Fruit fly (Drosophila melanogaster) whole organism, embryonic: Measurements from ENCODE around the gene CG7377.

Source experiments
- Bteb2 ChIP-seq: fragments of 200-800 bp; sonication (Bioruptor generic); optimal IDR thresholded peaks from 2 replicates; lab custom pipeline; 2016; ENCODE audit warnings: missing biosample characterization, missing genetic modification characterization
- CG11085 ChIP-seq: fragments of 200-800 bp; sonication (Bioruptor generic); IDR thresholded peaks from 2 replicates; pipeline ENCODE4 v1.3.6; 2022; ENCODE audit warnings: missing biosample characterization, missing genetic modification characterization
- CG11456 ChIP-seq: fragments of 200-800 bp; sonication (Bioruptor generic); IDR thresholded peaks from 3 replicates; pipeline ENCODE4 v1.3.6; 2022; ENCODE audit warnings: missing biosample characterization, missing genetic modification characterization
- CG15011 ChIP-seq: fragments of 200-800 bp; sonication (Bioruptor generic); optimal IDR thresholded peaks from 3 replicates; lab custom pipeline; 2018; ENCODE audit warnings: missing biosample characterization, mild to moderate bottlenecking, missing genetic modification characterization
- CG17186 ChIP-seq: fragments of 200-800 bp; sonication (Bioruptor generic); optimal IDR thresholded peaks from 3 replicates; lab custom pipeline; 2017; ENCODE audit warnings: missing biosample characterization, missing genetic modification reagents, missing genetic modification characterization
- CG1792 ChIP-seq: fragments of 200-800 bp; sonication (Bioruptor generic); optimal IDR thresholded peaks from 2 replicates; lab custom pipeline; 2016; ENCODE audit warnings: missing biosample characterization, missing genetic modification characterization
- CG18599 ChIP-seq: fragments of 200-800 bp; sonication (Bioruptor generic); optimal IDR thresholded peaks from 3 replicates; lab custom pipeline; 2017; ENCODE audit warnings: missing biosample characterization, missing genetic modification characterization, mild to moderate bottlenecking, moderate library complexity, missing genetic modification reagents
- CG2129 ChIP-seq: fragments of 200-800 bp; sonication (Bioruptor generic); IDR thresholded peaks from 2 replicates; pipeline ENCODE4 v1.3.6; 2022; ENCODE audit warnings: missing biosample characterization, missing genetic modification characterization; ENCODE audit not compliant: partially characterized antibody
- CG2875 ChIP-seq: fragments of 200-800 bp; sonication (Bioruptor generic); optimal IDR thresholded peaks from 2 replicates; lab custom pipeline; 2017; ENCODE audit warnings: missing biosample characterization, mild to moderate bottlenecking, missing genetic modification characterization, missing genetic modification reagents
- CG31365 ChIP-seq: fragments of 200-800 bp; sonication (Bioruptor generic); optimal IDR thresholded peaks from 2 replicates; lab custom pipeline; 2018; ENCODE audit warnings: missing biosample characterization, mild to moderate bottlenecking, missing genetic modification characterization
- CG32532 ChIP-seq: fragments of 200-800 bp; sonication (Bioruptor generic); IDR thresholded peaks from 2 replicates; pipeline ENCODE4 v1.3.6; 2022; ENCODE audit warnings: missing biosample characterization, missing genetic modification characterization
- CG3838 ChIP-seq: fragments of 200-800 bp; sonication (Bioruptor generic); optimal IDR thresholded peaks from 3 replicates; lab custom pipeline; 2016; ENCODE audit warnings: missing biosample characterization, missing genetic modification characterization
- CG5245 ChIP-seq: fragments of 200-800 bp; sonication (Bioruptor generic); optimal IDR thresholded peaks from 3 replicates; lab custom pipeline; 2016; ENCODE audit warnings: missing biosample characterization, missing genetic modification characterization
- CG6254 ChIP-seq: fragments of 200-800 bp; sonication (Bioruptor generic); optimal IDR thresholded peaks from 3 replicates; lab custom pipeline; 2017; ENCODE audit warnings: mild to moderate bottlenecking, missing biosample characterization, missing genetic modification reagents, missing genetic modification characterization
- CG6791 ChIP-seq: fragments of 200-800 bp; sonication (Bioruptor generic); IDR thresholded peaks from 3 replicates; pipeline ENCODE4 v1.3.6; 2022; ENCODE audit warnings: missing biosample characterization, missing genetic modification characterization; ENCODE audit not compliant: partially characterized antibody
- CG6813 ChIP-seq: fragments of 200-800 bp; sonication (Bioruptor generic); optimal IDR thresholded peaks from 2 replicates; lab custom pipeline; 2017; ENCODE audit warnings: missing biosample characterization, missing genetic modification characterization, mild to moderate bottlenecking, moderate library complexity, missing genetic modification reagents
- CG8765 ChIP-seq: fragments of 200-800 bp; sonication (Bioruptor generic); IDR thresholded peaks from 2 replicates; pipeline ENCODE4 v1.3.6; 2022; ENCODE audit warnings: missing biosample characterization, missing genetic modification characterization
- CG9876 ChIP-seq: fragments of 200-800 bp; sonication (Bioruptor generic); optimal IDR thresholded peaks from 2 replicates; lab custom pipeline; 2016; ENCODE audit warnings: missing biosample characterization, missing genetic modification characterization
- Dad ChIP-seq: fragments of 200-800 bp; sonication (Bioruptor generic); optimal IDR thresholded peaks from 3 replicates; lab custom pipeline; 2016; ENCODE audit warnings: missing biosample characterization, missing genetic modification characterization
- Doc2 ChIP-seq: fragments of 200-800 bp; sonication (Bioruptor generic); IDR thresholded peaks from 2 replicates; pipeline ENCODE4 v1.3.6; 2022; ENCODE audit warnings: missing biosample characterization, missing genetic modification characterization
- Dp ChIP-seq: fragments of 200-800 bp; sonication (Bioruptor generic); optimal IDR thresholded peaks from 2 replicates; lab custom pipeline; 2018; ENCODE audit warnings: missing biosample characterization, mild to moderate bottlenecking, missing genetic modification characterization, moderate library complexity
- Dref ChIP-seq: fragments of 200-800 bp; sonication (Bioruptor generic); IDR thresholded peaks from 2 replicates; pipeline ENCODE4 v1.3.6; 2022; ENCODE audit warnings: missing biosample characterization, missing genetic modification characterization
- ERR ChIP-seq: fragments of 200-800 bp; sonication (Bioruptor generic); optimal IDR thresholded peaks from 2 replicates; lab custom pipeline; 2016; ENCODE audit warnings: missing biosample characterization, missing genetic modification characterization
- HmgD ChIP-seq: fragments of 200-800 bp; sonication (Bioruptor generic); optimal IDR thresholded peaks from 3 replicates; lab custom pipeline; 2016; ENCODE audit warnings: missing biosample characterization, missing genetic modification characterization
- Hsf ChIP-seq: fragments of 200-800 bp; sonication (Bioruptor generic); optimal IDR thresholded peaks from 3 replicates; lab custom pipeline; 2016; ENCODE audit warnings: missing biosample characterization, missing genetic modification characterization
- Nf-YC ChIP-seq: fragments of 200-800 bp; optimal IDR thresholded peaks from 3 replicates; lab custom pipeline; 2019; ENCODE audit warnings: missing biosample characterization, mild to moderate bottlenecking, missing genetic modification characterization, moderate library complexity
- Rx ChIP-seq: fragments of 200-800 bp; sonication (Bioruptor generic); IDR thresholded peaks from 2 replicates; pipeline ENCODE4 v1.3.6; 2022; ENCODE audit warnings: missing biosample characterization, missing genetic modification characterization
- Stat92E ChIP-seq, 3 experiments: fragments of >200 bp in 2 of 3; fragments of 200-800 bp in 1 of 3; sonication (Bioruptor generic) in 1 of 3; optimal IDR thresholded peaks; 2 replicates each; lab custom pipeline; 2017 to 2019; ENCODE audit warnings: missing biosample characterization in 3 of 3, missing genetic modification characterization in 3 of 3, mild to moderate bottlenecking in 1 of 3, moderate library complexity in 1 of 3
- Vsx1 ChIP-seq: fragments of 200-800 bp; sonication (Bioruptor generic); optimal IDR thresholded peaks from 2 replicates; lab custom pipeline; 2017; ENCODE audit warnings: missing biosample characterization, mild to moderate bottlenecking, missing genetic modification characterization, missing genetic modification reagents
- ac ChIP-seq: fragments of 200-800 bp; sonication (Bioruptor generic); optimal IDR thresholded peaks from 3 replicates; lab custom pipeline; 2017; ENCODE audit warnings: missing biosample characterization, mild to moderate bottlenecking, missing genetic modification characterization
- ara ChIP-seq: fragments of 200-800 bp; sonication (Bioruptor generic); IDR thresholded peaks from 2 replicates; pipeline ENCODE4 v1.3.6; 2022; ENCODE audit warnings: missing biosample characterization, missing genetic modification characterization
- bigmax ChIP-seq: fragments of 200-800 bp; sonication (Bioruptor generic); optimal IDR thresholded peaks from 2 replicates; lab custom pipeline; 2018; ENCODE audit warnings: missing biosample characterization, mild to moderate bottlenecking, missing genetic modification characterization
- br ChIP-seq: fragments of >200 bp; optimal IDR thresholded peaks from 2 replicates; lab custom pipeline; 2017
- chm ChIP-seq: fragments of 200-800 bp; sonication (Bioruptor generic); IDR thresholded peaks from 2 replicates; pipeline ENCODE4 v1.3.6; 2022; ENCODE audit warnings: missing biosample characterization, missing genetic modification characterization
- disco-r ChIP-seq: fragments of 200-800 bp; sonication (Bioruptor generic); optimal IDR thresholded peaks from 2 replicates; lab custom pipeline; 2016; ENCODE audit warnings: missing biosample characterization, missing genetic modification characterization
- ewg ChIP-seq: fragments of 200-800 bp; sonication (Bioruptor generic); optimal IDR thresholded peaks from 3 replicates; lab custom pipeline; 2017; ENCODE audit warnings: mild to moderate bottlenecking, missing biosample characterization, missing genetic modification reagents, missing genetic modification characterization
- fd3F ChIP-seq: fragments of 200-800 bp; sonication (Bioruptor generic); optimal IDR thresholded peaks from 2 replicates; lab custom pipeline; 2018; ENCODE audit warnings: missing biosample characterization, mild to moderate bottlenecking, missing genetic modification characterization, moderate library complexity
- fu2 ChIP-seq: fragments of 200-800 bp; sonication (Bioruptor generic); optimal IDR thresholded peaks from 2 replicates; lab custom pipeline; 2016; ENCODE audit warnings: missing biosample characterization, missing genetic modification characterization
- gem ChIP-seq: fragments of 200-800 bp; sonication (Bioruptor generic); optimal IDR thresholded peaks from 2 replicates; lab custom pipeline; 2019; ENCODE audit warnings: missing biosample characterization, mild to moderate bottlenecking, missing genetic modification characterization, moderate library complexity
- gfzf ChIP-seq: fragments of 200-800 bp; sonication (Bioruptor generic); optimal IDR thresholded peaks from 2 replicates; lab custom pipeline; 2016; ENCODE audit warnings: missing biosample characterization, mild to moderate bottlenecking, missing genetic modification characterization, moderate library complexity
- gt ChIP-seq: fragments of 200-800 bp; sonication (Bioruptor generic); IDR thresholded peaks from 2 replicates; pipeline ENCODE4 v1.3.6; 2022; ENCODE audit warnings: missing biosample characterization, missing genetic modification characterization
- hb ChIP-seq: fragments of 200-800 bp; sonication (Bioruptor generic); IDR thresholded peaks from 3 replicates; pipeline ENCODE4 v1.3.6; 2022; ENCODE audit warnings: missing biosample characterization, missing genetic modification characterization; ENCODE audit not compliant: partially characterized antibody
- jumu ChIP-seq: fragments of 200-800 bp; sonication (Bioruptor generic); optimal IDR thresholded peaks from 3 replicates; lab custom pipeline; 2016; ENCODE audit warnings: missing biosample characterization, missing genetic modification characterization
- kah ChIP-seq: fragments of 200-800 bp; sonication (Bioruptor generic); optimal IDR thresholded peaks from 2 replicates; lab custom pipeline; 2018; ENCODE audit warnings: missing biosample characterization, mild to moderate bottlenecking, missing genetic modification characterization
- lov ChIP-seq, 2 experiments: fragments of 200-800 bp in 1 of 2; fragments of >200 bp in 1 of 2; sonication (Bioruptor generic) in 1 of 2; IDR thresholded peaks in 1 of 2; optimal IDR thresholded peaks in 1 of 2; 2 replicates in 1 of 2; 3 replicates in 1 of 2; pipeline versions ENCODE4 v1.3.6 to Lab custom; 2017 to 2022; ENCODE audit warnings: missing biosample characterization in 1 of 2, missing genetic modification characterization in 1 of 2
- pho ChIP-seq: fragments of 200-800 bp; sonication (Bioruptor generic); optimal IDR thresholded peaks from 2 replicates; lab custom pipeline; 2016; ENCODE audit warnings: missing biosample characterization, missing genetic modification characterization
- sens-2 ChIP-seq: fragments of 200-800 bp; sonication (Bioruptor generic); IDR thresholded peaks from 2 replicates; pipeline ENCODE4 v1.3.6; 2022; ENCODE audit warnings: missing biosample characterization, missing genetic modification characterization
- wdn ChIP-seq: fragments of 200-800 bp; sonication (Bioruptor generic); IDR thresholded peaks from 2 replicates; pipeline ENCODE4 v1.3.6; 2022; ENCODE audit warnings: missing biosample characterization, missing genetic modification characterization
- zf30C ChIP-seq: fragments of 200-800 bp; sonication (Bioruptor generic); optimal IDR thresholded peaks from 3 replicates; lab custom pipeline; 2018; ENCODE audit warnings: missing biosample characterization, mild to moderate bottlenecking, missing genetic modification characterization

CG7377 gene

DNA sequence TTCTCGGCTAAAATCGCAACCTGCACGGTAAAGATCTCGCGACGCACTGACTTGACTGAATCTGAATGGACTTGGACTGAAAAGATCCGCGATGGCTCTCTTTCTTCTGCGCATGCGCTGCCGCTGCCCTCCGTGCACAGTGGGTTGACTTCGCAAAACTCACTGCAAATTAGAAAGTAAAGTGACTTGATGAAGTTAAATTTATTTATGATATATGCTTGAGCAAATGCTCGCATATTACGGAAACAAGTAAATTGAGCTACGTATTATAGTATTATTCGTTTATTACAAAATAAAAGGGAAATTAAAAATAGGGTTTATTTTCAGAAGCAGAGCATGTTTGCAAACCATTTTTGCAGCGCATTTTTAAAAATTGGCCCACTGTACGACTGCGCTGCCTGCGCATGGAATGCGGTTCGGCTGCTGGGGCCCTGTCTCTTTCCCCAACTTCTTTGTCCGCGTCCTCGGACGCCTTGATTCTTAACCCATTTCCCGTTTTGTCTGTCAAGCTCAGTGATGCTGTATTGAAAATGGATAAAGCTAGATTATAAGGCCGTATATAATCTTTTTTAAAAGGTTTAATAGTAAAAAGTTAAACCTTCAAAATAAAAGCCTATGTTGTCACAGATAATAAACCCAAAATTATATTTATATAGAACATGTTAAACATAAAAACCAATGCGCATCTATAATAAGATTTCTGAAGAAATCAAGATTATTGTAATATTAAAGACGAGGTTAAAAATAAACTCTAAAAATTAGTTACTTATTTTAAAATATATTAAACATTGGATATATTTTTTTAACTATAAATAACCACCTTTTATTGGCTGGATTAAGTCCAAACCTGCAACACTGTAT, 1.5 kb upstream of the CG7377 start, which contains the start of gene rt (continued):
- no peak for TF ChIP-seq HmgD (GFP tag; lab: Kevin White, UChicago)
- TF ChIP-seq fu2 (GFP tag; lab: Kevin White, UChicago) = no peak
- no peak for TF ChIP-seq CG3838 (GFP tag; lab: Kevin White, UChicago)
- no peak for TF ChIP-seq chm (GFP tag; lab: Robert Waterston, UW)
- no peak for TF ChIP-seq kah (GFP tag; lab: Kevin White, UChicago)
- TF ChIP-seq CG6813 (GFP tag; lab: Kevin White, UChicago) = peak; percentile 29
- TF ChIP-seq Dref (GFP tag; lab: Robert Waterston, UW) = no peak
- TF ChIP-seq bigmax = no peak
- TF ChIP-seq ara (GFP tag; lab: Robert Waterston, UW) = peak; percentile 68
- no peak for TF ChIP-seq hb (GFP tag; lab: Robert Waterston, UW)
- TF ChIP-seq gfzf (GFP tag; lab: Kevin White, UChicago) = no peak
- TF ChIP-seq CG8765 (GFP tag; lab: Robert Waterston, UW) = no peak
- no peak; the same call in 1 of the 2 replicates for TF ChIP-seq Rx (GFP tag; lab: Robert Waterston, UW)
- no peak for TF ChIP-seq CG11456
- TF ChIP-seq CG31365 (tag; lab: Kevin White, UChicago) = no peak
- no peak for TF ChIP-seq CG18599 (GFP tag; lab: Kevin White, UChicago)
- TF ChIP-seq CG6254 = peak; percentile 22
- TF ChIP-seq ERR (GFP tag; lab: Kevin White, UChicago) = no peak
- no peak for TF ChIP-seq jumu (GFP tag; lab: Kevin White, UChicago)
- TF ChIP-seq wdn (GFP tag; lab: Robert Waterston, UW) = no peak
- no peak for TF ChIP-seq CG2129
- TF ChIP-seq CG17186 (GFP tag; lab: Kevin White, UChicago) = no peak
- TF ChIP-seq CG15011 (GFP tag; lab: Kevin White, UChicago) = peak; percentile 27
- TF ChIP-seq Dp (GFP tag; lab: Kevin White, UChicago) = no peak
- no peak for TF ChIP-seq ac
- no peak for TF ChIP-seq fd3F (GFP tag; lab: Kevin White, UChicago)
- no peak for TF ChIP-seq br (lab: Kevin White, UChicago)
- no peak for TF ChIP-seq disco-r (GFP tag; lab: Kevin White, UChicago)
- TF ChIP-seq CG32532 (GFP tag; lab: Robert Waterston, UW) = peak; percentile 32; the same call in 1 of the 2 replicates
- TF ChIP-seq Nf-YC (tag; lab: Kevin White, UChicago) = peak; percentile 21
- TF ChIP-seq Vsx1 (GFP tag; lab: Kevin White, UChicago) = no peak
- TF ChIP-seq sens-2 (GFP tag; lab: Robert Waterston, UW) = peak; percentile 27; the same call in 1 of the 2 replicates
- TF ChIP-seq CG9876 = no peak
- TF ChIP-seq Doc2 (GFP tag; lab: Robert Waterston, UW) = no peak
- no peak for TF ChIP-seq lov (optimal IDR thresholded peaks at IDR 0.05; lab: Kevin White, UChicago)
- TF ChIP-seq lov (GFP tag; IDR thresholded peaks at IDR 0.05; lab: Robert Waterston, UW) = no peak
- no peak for TF ChIP-seq pho (GFP tag; lab: Kevin White, UChicago)
- TF ChIP-seq CG5245 (GFP tag; lab: Kevin White, UChicago) = no peak
- no peak for TF ChIP-seq CG1792 (GFP tag; lab: Kevin White, UChicago)
- no peak for TF ChIP-seq CG6791
- TF ChIP-seq Bteb2 (GFP tag; lab: Kevin White, UChicago) = no peak
- peak; percentile 72 for TF ChIP-seq ewg (GFP tag; lab: Kevin White, UChicago)
- no peak for TF ChIP-seq Stat92E (GFP tag; optimal IDR thresholded peaks at IDR 0.05; lab: Kevin White, UChicago)
- no peak for TF ChIP-seq zf30C
- no peak for TF ChIP-seq Dad
- TF ChIP-seq Hsf (GFP tag; lab: Kevin White, UChicago) = peak; percentile 63
- TF ChIP-seq gt (GFP tag; lab: Robert Waterston, UW) = no peak
- no peak for TF ChIP-seq CG11085 (GFP tag; lab: Robert Waterston, UW)
- peak; percentile 79 for TF ChIP-seq gem
- TF ChIP-seq CG2875 (GFP tag; lab: Kevin White, UChicago) = peak; percentile 38
